Fruit fly (Drosophila melanogaster) whole organism, larva: ENCODE measurements around the gene Ugt35C1.

Experiments used
- noc ChIP-seq: fragments of 200-800 bp; sonication (Bioruptor generic); optimal IDR thresholded peaks from 3 replicates; lab custom pipeline; 2019; ENCODE audit warnings: missing biosample characterization, mild to moderate bottlenecking, missing genetic modification characterization, moderate library complexity

The Ugt35C1 gene

DNA sequence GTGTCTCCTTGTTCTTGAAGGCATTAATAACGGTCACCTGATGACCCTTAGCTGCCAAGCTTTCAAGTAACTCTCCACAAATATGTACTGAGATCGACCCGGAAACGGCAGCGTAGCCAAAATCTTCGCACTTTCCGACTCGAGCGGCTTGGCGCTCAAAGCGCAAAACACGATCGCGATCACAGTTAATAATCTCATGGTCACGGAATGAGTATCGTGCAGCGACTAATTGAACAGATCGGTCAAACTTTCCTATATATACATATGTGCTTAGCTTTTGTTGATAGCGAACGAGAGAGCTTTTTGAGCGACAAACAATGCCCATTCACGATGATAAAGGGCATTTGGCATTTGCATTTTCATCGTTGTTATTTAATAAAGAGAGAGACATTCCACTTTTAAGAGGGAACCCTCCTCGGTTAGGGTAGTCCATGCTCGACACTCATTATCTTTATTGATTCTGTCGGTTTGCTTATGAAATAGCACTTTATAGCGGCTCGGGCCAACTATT, at the start of gene Ugt35C1:
Ugt35C1 (minus strand) TSS at position 213 of the 511 bp plus-strand sequence.
- TF ChIP-seq noc = no peak

DNA sequence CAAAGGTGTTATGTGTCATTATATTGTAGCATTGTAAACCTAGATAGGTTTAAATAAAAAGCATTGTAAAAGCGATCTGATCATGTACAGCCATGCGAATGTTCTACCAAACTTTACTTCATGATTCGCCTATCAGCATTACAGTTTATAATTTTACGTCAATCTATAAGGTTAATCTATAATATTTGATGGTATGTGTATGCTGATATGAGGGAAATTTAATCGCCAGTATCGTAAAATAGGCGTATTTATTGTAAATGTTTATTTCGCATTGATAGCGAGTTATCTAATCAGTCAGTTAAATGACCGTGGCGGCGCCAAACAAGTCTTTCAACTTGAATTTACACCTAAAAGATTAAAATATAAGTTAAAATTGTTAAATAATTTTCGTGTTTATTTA, 49.5 kb upstream of the Ugt35C1 start:
- no peak for TF ChIP-seq noc

DNA sequence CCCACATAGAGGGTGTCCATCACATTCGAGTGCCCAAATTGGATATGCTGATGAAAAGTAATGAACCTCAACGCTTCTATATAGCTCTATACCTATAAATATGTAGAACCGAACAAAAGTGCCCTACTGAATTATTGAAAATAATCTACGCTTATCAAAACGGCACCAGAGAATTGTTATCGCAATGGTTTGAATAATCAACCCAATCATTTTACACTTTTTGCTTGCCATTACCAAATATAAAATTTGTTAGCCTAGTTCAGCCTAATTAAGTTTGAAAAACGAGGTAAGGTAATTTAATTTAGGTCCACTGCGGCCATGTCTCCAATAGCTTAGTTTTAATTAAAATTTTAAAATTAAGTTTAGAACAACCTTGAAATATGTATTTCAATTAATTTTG, 47.6 kb upstream of the Ugt35C1 start:
- no peak for TF ChIP-seq noc

DNA sequence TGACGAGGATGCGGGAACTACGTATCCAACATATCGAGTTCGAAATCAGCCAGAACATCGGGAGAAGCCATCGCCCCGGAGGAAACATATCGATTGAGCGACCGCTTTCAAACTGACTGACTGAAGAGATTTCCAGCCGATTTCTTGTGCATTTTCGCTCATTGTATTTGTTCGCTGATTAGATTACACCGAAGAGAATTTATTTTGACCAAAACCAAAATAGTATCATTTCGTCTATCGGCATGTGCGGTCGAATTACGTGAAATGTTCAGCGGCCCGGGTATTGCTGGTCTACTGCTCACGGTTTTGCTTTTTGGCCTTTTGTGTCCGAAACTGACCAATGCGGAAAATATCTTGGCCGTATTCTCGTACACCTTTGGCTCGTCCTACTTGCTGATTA, 47.2 kb upstream of the Ugt35C1 start, which contains the start of the genes Ugt304A1 and Ugt303A1:
Ugt304A1 (minus strand) TSS at position 101 of the 400 bp plus-strand sequence.
Ugt303A1 (plus strand) TSS at position 222 of the 400 bp plus-strand sequence.
- TF ChIP-seq noc = no peak

DNA sequence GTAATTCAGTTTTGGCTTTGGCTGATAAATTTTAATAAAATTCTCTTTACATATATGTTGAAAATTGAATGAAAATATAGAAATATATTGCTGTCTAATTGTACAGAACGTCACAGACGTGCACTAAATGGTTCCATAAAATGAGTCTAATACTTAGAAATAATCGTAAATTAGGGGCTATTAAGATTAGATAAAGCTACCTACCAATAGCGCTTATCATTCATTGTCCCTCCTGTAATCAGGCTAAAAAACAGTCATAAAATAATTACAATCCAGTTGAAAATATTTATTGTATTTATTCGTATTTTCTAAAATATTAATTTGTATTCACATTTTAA, 45.0 kb upstream of the Ugt35C1 start:
- peak; percentile 37 for TF ChIP-seq noc

DNA sequence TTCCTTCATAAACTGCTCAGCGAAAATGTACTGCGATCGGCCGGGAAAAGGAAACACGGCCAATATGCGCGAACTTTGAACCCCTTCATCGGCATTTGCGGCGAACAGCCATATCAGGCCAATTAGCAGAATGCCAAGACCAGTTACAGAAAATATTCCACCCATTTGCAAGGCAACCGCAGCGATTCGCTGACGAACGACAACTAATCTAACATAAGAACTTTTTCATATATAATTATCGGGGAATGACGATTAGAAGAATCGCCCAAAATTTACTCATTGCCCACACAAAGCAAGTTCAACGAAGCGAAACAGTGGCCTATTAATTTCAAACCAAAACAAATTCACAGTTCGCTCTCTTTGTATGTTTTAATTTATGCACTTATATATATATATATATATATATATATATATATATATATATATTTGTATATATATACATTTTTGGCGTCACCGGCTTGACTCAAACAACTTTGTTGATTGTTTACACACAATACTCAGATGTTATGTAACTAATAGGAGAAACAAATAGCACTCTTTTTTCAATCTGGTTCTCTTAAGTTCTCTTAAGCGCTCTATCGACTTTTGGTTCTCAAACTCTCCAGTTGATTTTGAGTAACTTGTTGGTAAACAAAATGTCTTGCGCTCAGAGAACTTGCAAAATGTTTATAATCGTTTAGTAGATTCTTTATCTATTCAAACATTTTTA, 44.5 kb upstream of the Ugt35C1 start, which contains the start of gene Ugt35A1:
Ugt35A1 (minus strand) TSS at position 205 of the 709 bp plus-strand sequence.
- no peak for TF ChIP-seq noc

DNA sequence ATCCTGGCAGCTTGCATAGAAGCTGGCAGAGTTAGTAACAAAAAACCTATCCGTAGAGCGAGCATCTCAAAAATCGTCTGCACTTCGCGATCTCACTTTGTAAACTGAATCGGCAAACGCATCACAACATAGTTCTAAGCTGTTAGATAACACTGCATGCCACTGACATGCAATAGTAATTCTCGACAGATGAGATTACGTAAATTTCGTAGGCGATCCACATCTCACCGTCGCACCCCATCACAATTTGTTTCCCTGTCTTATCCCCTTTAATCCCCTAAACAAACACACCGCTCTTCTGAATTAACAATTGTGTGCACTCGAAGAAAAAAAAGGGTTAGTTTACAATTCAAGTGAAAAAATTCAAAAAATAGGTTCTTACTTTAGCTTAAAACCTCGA, 42.0 kb upstream of the Ugt35C1 start, which contains the start of gene Ugt35B1:
Ugt35B1 (minus strand) TSS at position 101 of the 400 bp plus-strand sequence.
- TF ChIP-seq noc = no peak

DNA sequence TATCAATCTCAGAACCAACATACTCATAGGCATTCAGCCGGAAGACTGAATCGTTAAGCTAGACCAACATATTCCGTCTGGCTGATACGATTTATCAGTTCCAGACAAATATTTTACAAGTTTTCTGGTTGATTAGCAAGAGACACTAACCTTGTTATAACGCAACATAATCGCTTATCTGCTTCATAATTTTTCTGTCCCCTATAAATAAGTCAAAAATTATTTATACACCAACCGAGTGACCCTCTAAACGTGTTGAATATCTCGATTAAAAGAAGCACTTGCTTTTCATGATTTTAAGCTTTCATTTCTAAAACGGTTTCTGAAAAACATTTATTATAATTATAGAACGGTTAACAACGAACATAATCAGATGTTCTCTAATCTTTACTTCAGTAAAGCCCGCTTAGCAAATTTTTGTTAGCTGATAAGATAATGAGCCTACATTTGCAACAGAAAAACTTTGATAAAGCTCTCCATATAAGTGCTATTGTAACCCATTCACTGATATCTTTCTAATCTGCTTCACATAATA, 39.9 kb upstream of the Ugt35C1 start, which contains the start of gene Ugt35E2:
Ugt35E2 (minus strand) TSS at position 51 of the 535 bp plus-strand sequence.
- TF ChIP-seq noc = no peak

DNA sequence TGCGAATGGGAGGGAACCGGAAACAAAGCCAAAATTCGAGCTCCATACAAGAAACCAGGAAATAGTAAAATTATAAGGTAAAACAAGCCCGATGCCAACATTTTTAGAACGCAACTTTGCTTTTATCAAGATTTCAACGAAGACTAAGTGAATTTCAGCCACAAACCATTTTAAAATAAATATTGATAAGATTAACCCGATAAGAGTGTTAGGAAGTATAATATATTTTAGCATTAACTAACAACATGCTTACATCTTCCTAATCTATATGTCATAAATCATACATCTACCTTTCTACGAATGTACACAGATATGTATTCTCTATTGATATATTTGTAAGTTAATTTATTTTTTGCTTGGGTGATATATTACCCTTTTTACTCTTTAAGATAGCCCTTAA, 37.8 kb upstream of the Ugt35C1 start, which contains the start of gene Ugt35E1:
Ugt35E1 (minus strand) TSS at position 101 of the 400 bp plus-strand sequence.
- no peak for TF ChIP-seq noc

DNA sequence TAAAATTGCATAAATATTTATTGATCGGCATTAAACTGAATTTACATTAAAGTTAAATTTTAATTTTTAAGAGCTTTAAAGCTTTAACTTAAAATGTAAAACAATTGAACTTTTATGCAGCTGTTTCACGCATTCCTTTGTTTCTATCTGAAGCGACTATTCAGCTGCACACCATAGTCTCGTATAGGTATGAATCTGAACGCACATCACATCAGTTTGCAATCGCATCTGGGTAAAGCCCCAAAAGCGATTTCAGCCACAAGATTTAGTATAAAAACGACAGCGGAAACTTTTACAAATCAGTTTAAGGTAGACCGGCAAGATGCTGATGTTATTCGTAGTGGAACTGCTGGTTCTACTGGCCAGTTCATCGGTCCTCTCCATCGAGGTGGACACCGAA, 32.8 kb upstream of the Ugt35C1 start, which contains the start of gene CG4757:
CG4757 (plus strand) TSS at position 301 of the 400 bp plus-strand sequence.
- no peak for TF ChIP-seq noc

DNA sequence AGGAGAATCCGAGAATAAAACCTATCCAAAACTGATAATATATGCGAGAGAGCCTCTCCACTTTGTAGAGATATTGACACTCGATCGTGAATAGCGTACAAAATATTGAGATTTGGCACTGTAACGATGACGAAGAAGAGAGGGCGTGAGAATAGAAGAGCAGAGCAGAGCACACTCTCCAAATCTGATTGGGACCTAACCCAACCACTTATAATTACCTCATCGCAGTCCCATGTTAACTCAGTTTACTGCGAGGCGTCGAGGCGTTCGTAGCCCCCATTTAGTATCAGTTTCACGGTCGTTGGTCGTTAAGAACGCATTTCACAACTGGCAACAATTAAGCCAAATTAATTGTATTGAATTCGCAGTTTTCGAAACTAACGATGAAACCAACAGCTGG, 28.7 kb upstream of the Ugt35C1 start, which contains the start of gene Ugt302C1:
Ugt302C1 (plus strand) TSS at position 241 of the 400 bp plus-strand sequence.
- peak; percentile 1 for TF ChIP-seq noc

DNA sequence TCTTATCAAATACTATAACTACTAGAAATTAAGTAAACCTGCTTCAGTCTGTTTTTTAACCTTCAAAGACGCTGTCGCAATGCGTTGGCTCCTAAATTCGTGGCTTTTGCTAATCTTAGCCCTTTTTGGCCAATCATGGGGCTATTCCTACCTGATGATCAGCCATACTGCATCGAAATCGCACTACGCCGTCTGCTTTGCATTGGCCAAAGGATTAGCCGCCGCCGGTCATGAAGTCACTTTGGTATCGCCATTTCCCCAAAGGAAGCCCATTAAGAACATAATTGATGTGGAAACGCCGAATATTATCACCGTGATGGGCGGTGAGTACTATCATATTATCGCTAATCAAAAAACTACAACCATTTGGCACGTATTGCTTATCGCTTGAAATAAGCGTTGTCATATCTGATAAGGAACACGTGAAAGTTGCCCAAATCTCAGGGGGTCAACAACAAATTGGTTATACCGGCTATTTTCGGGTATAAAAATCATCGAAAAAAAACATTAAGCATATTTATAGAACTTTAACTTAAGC, 26.5 kb upstream of the Ugt35C1 start, which contains the start of gene Ugt302E1:
Ugt302E1 (plus strand) TSS at position 51 of the 538 bp plus-strand sequence.
- TF ChIP-seq noc = no peak

DNA sequence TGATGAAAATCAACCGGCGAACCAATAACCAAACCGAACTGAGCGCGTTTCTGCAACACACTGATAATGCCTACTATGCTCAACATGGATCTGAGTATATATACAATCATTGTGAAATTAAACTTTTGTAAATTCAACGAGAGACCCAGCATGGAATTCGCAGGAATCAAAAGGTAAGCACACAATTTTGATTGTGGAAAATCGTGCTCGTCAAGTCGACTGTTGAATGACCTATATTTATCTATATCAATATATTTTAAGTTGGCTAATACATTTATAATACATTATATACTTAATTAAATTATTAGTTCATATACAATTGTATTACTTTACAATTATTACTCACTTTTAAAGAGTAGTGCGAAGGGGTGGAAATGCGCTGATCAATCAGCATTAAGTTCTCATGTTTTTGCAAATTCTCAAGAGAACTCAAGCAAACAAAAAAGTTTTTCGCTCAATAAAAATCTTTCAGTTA, 25.7 kb upstream of the Ugt35C1 start, which contains the start of gene Ugt302K1:
Ugt302K1 (minus strand) TSS at position 51 of the 475 bp plus-strand sequence.
- TF ChIP-seq noc = no peak

DNA sequence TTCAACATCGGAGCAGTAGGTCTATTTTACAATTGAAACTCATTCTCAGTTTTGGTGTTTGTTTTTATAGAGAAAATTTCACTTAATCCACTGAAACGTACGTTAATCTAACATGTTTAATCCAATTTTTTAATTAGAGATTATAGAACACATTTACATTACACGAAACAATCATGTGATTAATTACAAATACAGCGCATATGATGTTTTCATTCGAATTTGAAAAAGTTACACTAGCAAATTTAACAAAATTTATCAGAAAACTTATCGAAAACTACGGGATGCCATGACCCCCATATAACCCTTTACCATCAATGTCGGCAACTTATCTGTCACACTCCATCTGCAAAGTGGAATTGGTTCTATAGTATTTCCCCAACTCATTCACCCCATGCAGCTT, 17.0 kb upstream of the Ugt35C1 start, which contains the start of gene CheA86a:
CheA86a (minus strand) TSS at position 101 of the 400 bp plus-strand sequence.
- no peak for TF ChIP-seq noc

DNA sequence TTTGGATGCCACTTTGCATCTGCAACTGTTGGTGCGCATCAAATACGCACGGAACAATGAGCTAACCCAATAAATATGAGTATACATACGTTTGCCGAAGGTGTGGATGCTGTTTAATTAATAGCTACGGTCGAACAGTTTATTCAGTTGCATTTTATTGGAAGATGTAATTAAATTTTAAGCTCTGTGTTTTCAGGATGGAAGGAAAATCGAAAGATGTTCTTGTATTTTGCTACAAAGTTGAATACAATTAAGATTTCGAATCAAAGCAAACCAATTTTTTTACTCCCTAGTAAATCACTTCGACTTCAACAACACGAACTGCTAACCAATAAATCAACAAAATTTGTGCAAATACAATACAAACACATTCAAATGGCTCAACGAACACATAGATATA, 8.7 kb upstream of the Ugt35C1 start, which contains the start of gene mAcon2:
mAcon2 (plus strand) TSS at position 301 of the 400 bp plus-strand sequence.
- no peak for TF ChIP-seq noc

DNA sequence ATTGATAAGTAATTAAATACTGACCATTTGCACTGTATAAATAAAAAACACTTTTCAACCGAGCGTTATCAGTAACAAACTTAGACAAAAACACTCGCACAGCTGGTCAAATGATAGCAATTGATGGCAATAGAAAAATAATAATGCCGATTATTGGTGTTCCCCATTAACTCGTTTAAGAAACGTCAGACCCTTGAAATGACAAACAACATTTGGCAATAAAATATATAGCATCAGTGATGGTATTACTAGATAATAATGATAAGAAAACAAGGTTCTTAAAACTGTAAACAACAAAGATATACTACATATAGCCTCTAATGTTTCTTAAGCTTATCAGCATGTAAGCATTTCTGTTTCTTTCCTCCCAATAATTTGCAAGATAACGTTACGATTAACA, 1.7 kb downstream of the Ugt35C1 start:
- TF ChIP-seq noc = peak; percentile 25

DNA sequence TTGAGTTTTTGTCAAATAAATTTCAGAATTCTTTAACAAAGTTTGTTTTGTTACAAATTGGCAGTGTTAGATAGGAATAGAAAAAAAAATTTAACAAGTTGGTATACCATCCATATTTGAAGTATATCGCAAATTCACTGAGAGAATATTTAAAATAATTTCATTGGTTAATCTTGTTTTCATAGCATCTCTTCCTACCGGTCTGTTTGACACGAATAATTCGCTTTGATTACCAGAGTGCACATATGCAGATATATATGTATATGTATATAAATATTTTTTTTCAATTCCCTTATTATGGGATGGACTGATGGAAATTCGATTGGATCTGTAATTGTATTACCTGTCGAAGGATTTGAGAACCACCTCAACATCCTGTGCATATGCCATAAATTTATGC, 12.5 kb downstream of the Ugt35C1 start, which contains the start of gene SdhCL:
SdhCL (minus strand) TSS at position 101 of the 400 bp plus-strand sequence.
- no peak for TF ChIP-seq noc
